Worm (Caenorhabditis elegans): ENCODE measurements around the gene irld-52.
"Not testable (repeated sequence)": the region's sequence is repeated elsewhere in the genome, so short reads cannot be mapped to it uniquely, and the experiment has no call there.

irld-52 gene

ce11 chrV:15803748-15804147, 24.3 kb downstream of the irld-52 start, which contains the start of gene T26E4.18:
Gene T26E4.18 (minus strand): TSS chrV:15803848.
- TF ChIP-seq W03F9.2, him-1, dao-5 (tag; optimal IDR thresholded peaks at IDR 0.05): not testable (repeated sequence)

ce11 chrV:15807420-15807819, 27.9 kb downstream of the irld-52 start, which contains the start of gene srsx-38:
Gene srsx-38 (minus strand): TSS chrV:15807520.
- not testable (repeated sequence) for TF ChIP-seq him-1, W03F9.2, dao-5 (tag; optimal IDR thresholded peaks at IDR 0.05)

- TF ChIP-seq dao-5 (tag; optimal IDR thresholded peaks at IDR 0.05) (no peak), him-1 (tag; optimal IDR thresholded peaks at IDR 0.05) (no peak), W03F9.2 (tag; optimal IDR thresholded peaks at IDR 0.05) (no peak)
Measured at ce11 chrV:15809543-15809942, 30.1 kb downstream of the irld-52 start, which contains the start of gene srsx-36. Gene srsx-36 (minus strand): TSS chrV:15809643.

ce11 chrV:15810446-15810845, 31.0 kb downstream of the irld-52 start, which contains the start of gene F54B8.1:
Gene F54B8.1 (plus strand): TSS chrV:15810746.
- TF ChIP-seq W03F9.2 (tag; optimal IDR thresholded peaks at IDR 0.05) (no peak), dao-5 (tag; optimal IDR thresholded peaks at IDR 0.05) (no peak), him-1 (tag; optimal IDR thresholded peaks at IDR 0.05) (no peak)

ce11 chrV:15811982-15812381, 32.5 kb downstream of the irld-52 start, which contains the start of gene nhr-282:
Gene nhr-282 (plus strand): TSS chrV:15812282.
- not testable (repeated sequence) for TF ChIP-seq dao-5, him-1, W03F9.2 (tag; optimal IDR thresholded peaks at IDR 0.05)

ce11 chrV:15815962-15816432, 36.5 kb downstream of the irld-52 start, which contains the start of the genes fbxa-69 and F54B8.4:
Gene fbxa-69 (minus strand): TSS chrV:15815971.
Gene F54B8.4 (plus strand): TSS chrV:15816382.
- TF ChIP-seq W03F9.2 (tag; optimal IDR thresholded peaks at IDR 0.05) (no peak), him-1 (tag; optimal IDR thresholded peaks at IDR 0.05) (no peak), dao-5 (tag; optimal IDR thresholded peaks at IDR 0.05) (no peak)

ce11 chrV:15817746-15818145, 38.3 kb downstream of the irld-52 start, which contains the start of gene abf-3:
Gene abf-3 (minus strand): TSS chrV:15817846.
- no peak for TF ChIP-seq him-1 (tag; optimal IDR thresholded peaks at IDR 0.05)
- no peak for TF ChIP-seq dao-5 (tag; optimal IDR thresholded peaks at IDR 0.05)
- no peak for TF ChIP-seq W03F9.2 (tag; optimal IDR thresholded peaks at IDR 0.05)

ce11 chrV:15819983-15820382, 40.5 kb downstream of the irld-52 start, which contains the start of gene srbc-48:
Gene srbc-48 (plus strand): TSS chrV:15820283.
- TF ChIP-seq him-1 (tag; optimal IDR thresholded peaks at IDR 0.05) (no peak), dao-5 (tag; optimal IDR thresholded peaks at IDR 0.05) (no peak), W03F9.2 (tag; optimal IDR thresholded peaks at IDR 0.05) (no peak)

- TF ChIP-seq dao-5 (tag; optimal IDR thresholded peaks at IDR 0.05): no peak
- TF ChIP-seq him-1 (tag; optimal IDR thresholded peaks at IDR 0.05): no peak
- TF ChIP-seq W03F9.2 (tag; optimal IDR thresholded peaks at IDR 0.05): no peak
Measured at ce11 chrV:15821398-15821797, 41.9 kb downstream of the irld-52 start, which contains the start of gene srbc-49. Gene srbc-49 (plus strand): TSS chrV:15821698.

ce11 chrV:15824866-15825265, 45.4 kb downstream of the irld-52 start, which contains the start of gene srbc-50:
Gene srbc-50 (minus strand): TSS chrV:15824966.
- TF ChIP-seq him-1 (tag; optimal IDR thresholded peaks at IDR 0.05): no peak
- no peak for TF ChIP-seq W03F9.2 (tag; optimal IDR thresholded peaks at IDR 0.05)
- no peak for TF ChIP-seq dao-5 (tag; optimal IDR thresholded peaks at IDR 0.05)

- TF ChIP-seq W03F9.2 (tag; optimal IDR thresholded peaks at IDR 0.05): no peak
- TF ChIP-seq dao-5 (tag; optimal IDR thresholded peaks at IDR 0.05): no peak
- TF ChIP-seq him-1 (tag; optimal IDR thresholded peaks at IDR 0.05): no peak
Measured at ce11 chrV:15826110-15826509, 46.6 kb downstream of the irld-52 start, which contains the start of gene srbc-51. Gene srbc-51 (plus strand): TSS chrV:15826410.

- TF ChIP-seq dao-5 (tag; optimal IDR thresholded peaks at IDR 0.05) (no peak), W03F9.2 (tag; optimal IDR thresholded peaks at IDR 0.05) (no peak), him-1 (tag; optimal IDR thresholded peaks at IDR 0.05) (no peak)
Measured at ce11 chrV:15829907-15830306, 50.4 kb downstream of the irld-52 start, which contains the start of gene srbc-55. Gene srbc-55 (minus strand): TSS chrV:15830007.
